Worm (Caenorhabditis elegans) whole organism, young adult: ENCODE measurements around the gene F58E1.13.
"Not testable (repeated sequence)": the region's sequence is repeated elsewhere in the genome, so short reads cannot be mapped to it uniquely, and the experiment has no call there.

Experiments used
- B0019.2 ChIP-seq: fragments of 200-800 bp; sonication (Bioruptor generic); conservative IDR thresholded peaks from 2 replicates; pipeline ENCODE4 v1.3.6; 2022; ENCODE audit warnings: missing genetic modification reagents, missing genetic modification characterization, missing compliant biosample characterization
- B0336.3 ChIP-seq: fragments of 200-800 bp; sonication (Bioruptor generic); IDR thresholded peaks from 2 replicates; pipeline ENCODE4 v1.3.6; 2022; ENCODE audit warnings: missing genetic modification characterization, missing compliant biosample characterization
- D2030.7 ChIP-seq: fragments of 200-800 bp; sonication (Bioruptor generic); IDR thresholded peaks from 2 replicates; pipeline ENCODE4 v1.3.6; 2022; ENCODE audit warnings: missing genetic modification reagents, missing genetic modification characterization, missing compliant biosample characterization
- F33H1.4 ChIP-seq: fragments of 200-800 bp; sonication (Bioruptor generic); IDR thresholded peaks from 2 replicates; pipeline ENCODE4 v1.3.6; 2022; ENCODE audit warnings: missing genetic modification reagents, missing genetic modification characterization, missing compliant biosample characterization
- F49E8.2 ChIP-seq: sonication (generic microtip); optimal IDR thresholded peaks from 3 replicates; lab custom pipeline; 2017; ENCODE audit warnings: missing genetic modification characterization, mild to moderate bottlenecking, missing compliant biosample characterization, antibody characterized with exemption, moderate library complexity; ENCODE audit not compliant: insufficient read depth
- F57A8.1 ChIP-seq: fragments of 200-800 bp; sonication (Bioruptor generic); optimal IDR thresholded peaks from 2 replicates; lab custom pipeline; 2018; ENCODE audit warnings: mild to moderate bottlenecking, missing genetic modification characterization, moderate library complexity, missing compliant biosample characterization
- Y95B8A.8 ChIP-seq: fragments of 200-800 bp; sonication (Bioruptor generic); IDR thresholded peaks from 2 replicates; pipeline ENCODE4 v1.3.6; 2022; ENCODE audit warnings: missing genetic modification reagents, missing genetic modification characterization, missing compliant biosample characterization
- aptf-2 ChIP-seq: fragments of 200-800 bp; sonication (Bioruptor generic); conservative IDR thresholded peaks from 2 replicates; pipeline ENCODE4 v1.3.6; 2022; ENCODE audit warnings: missing genetic modification reagents, missing genetic modification characterization, missing compliant biosample characterization
- attf-3 ChIP-seq: fragments of 200-800 bp; sonication (Bioruptor generic); conservative IDR thresholded peaks from 2 replicates; pipeline ENCODE4 v1.3.6; 2022; ENCODE audit warnings: missing genetic modification reagents, missing genetic modification characterization, missing compliant biosample characterization
- attf-5 ChIP-seq: fragments of 200-800 bp; sonication (Bioruptor generic); optimal IDR thresholded peaks from 2 replicates; lab custom pipeline; 2018; ENCODE audit warnings: mild to moderate bottlenecking, missing genetic modification characterization, missing compliant biosample characterization
- bed-1 ChIP-seq: fragments of 200-800 bp; sonication (Bioruptor generic); IDR thresholded peaks from 2 replicates; pipeline ENCODE4 v1.3.6; 2022; ENCODE audit warnings: missing genetic modification reagents, missing genetic modification characterization, missing compliant biosample characterization
- ceh-27 ChIP-seq: fragments of 200-800 bp; sonication (Bioruptor generic); optimal IDR thresholded peaks from 2 replicates; lab custom pipeline; 2018; ENCODE audit warnings: mild to moderate bottlenecking, missing genetic modification characterization, moderate library complexity, missing compliant biosample characterization
- ceh-58 ChIP-seq: fragments of 200-800 bp; sonication (Bioruptor generic); IDR thresholded peaks from 2 replicates; pipeline ENCODE4 v1.3.6; 2022; ENCODE audit warnings: missing genetic modification characterization, missing compliant biosample characterization
- ceh-91 ChIP-seq: fragments of 200-800 bp; sonication (Bioruptor generic); IDR thresholded peaks from 2 replicates; pipeline ENCODE4 v1.3.6; 2022; ENCODE audit warnings: missing genetic modification reagents, missing genetic modification characterization, missing compliant biosample characterization
- die-1 ChIP-seq: sonication (generic microtip); optimal IDR thresholded peaks from 2 replicates; lab custom pipeline; 2016; ENCODE audit warnings: missing genotype, mild to moderate bottlenecking, missing genetic modification characterization, missing compliant biosample characterization
- dox-1 ChIP-seq: fragments of 200-800 bp; sonication (Bioruptor generic); IDR thresholded peaks from 2 replicates; pipeline ENCODE4 v1.3.6; 2022; ENCODE audit warnings: missing genetic modification reagents, missing genetic modification characterization, missing compliant biosample characterization
- him-1 ChIP-seq: sonication (generic microtip); optimal IDR thresholded peaks from 2 replicates; lab custom pipeline; 2016; ENCODE audit warnings: missing genotype, missing genetic modification reagents, missing genetic modification characterization, missing compliant biosample characterization
- hlh-26 ChIP-seq: fragments of 200-800 bp; sonication (Bioruptor generic); conservative IDR thresholded peaks from 2 replicates; pipeline ENCODE4 v1.3.6; 2022; ENCODE audit warnings: missing genetic modification reagents, missing genetic modification characterization, missing compliant biosample characterization
- hmg-1.2 ChIP-seq: fragments of 200-800 bp; sonication (Bioruptor generic); IDR thresholded peaks from 2 replicates; pipeline ENCODE4 v1.3.6; 2022; ENCODE audit warnings: missing genetic modification reagents, missing genetic modification characterization, missing compliant biosample characterization
- hmg-20 ChIP-seq: fragments of 200-800 bp; sonication (Bioruptor generic); IDR thresholded peaks from 2 replicates; pipeline ENCODE4 v1.3.6; 2022; ENCODE audit warnings: missing genetic modification reagents, missing genetic modification characterization, missing compliant biosample characterization
- let-607 ChIP-seq, 2 experiments: fragments of 200-800 bp in 1 of 2; sonication (Bioruptor generic) in 1 of 2; sonication (generic microtip) in 1 of 2; optimal IDR thresholded peaks; 2 replicates each; lab custom pipeline; 2016 to 2018; ENCODE audit warnings: mild to moderate bottlenecking in 2 of 2, missing compliant biosample characterization in 2 of 2, missing genetic modification characterization in 2 of 2, moderate library complexity in 2 of 2, missing genotype in 1 of 2
- lin-54 ChIP-seq: fragments of 200-800 bp; sonication (Bioruptor generic); optimal IDR thresholded peaks from 2 replicates; lab custom pipeline; 2018; ENCODE audit warnings: mild to moderate bottlenecking, missing genetic modification characterization, missing compliant biosample characterization
- lsl-1 ChIP-seq: fragments of 200-800 bp; sonication (Bioruptor generic); optimal IDR thresholded peaks from 2 replicates; lab custom pipeline; 2018; ENCODE audit warnings: mild to moderate bottlenecking, missing genetic modification characterization, moderate library complexity, missing compliant biosample characterization
- lsy-27 ChIP-seq: sonication (generic microtip); optimal IDR thresholded peaks from 2 replicates; lab custom pipeline; 2017; ENCODE audit warnings: missing genetic modification characterization, mild to moderate bottlenecking, missing compliant biosample characterization, antibody characterized with exemption, missing genotype, borderline replicate concordance; ENCODE audit not compliant: insufficient read depth
- madf-3 ChIP-seq: fragments of 200-800 bp; sonication (Bioruptor generic); IDR thresholded peaks from 2 replicates; pipeline ENCODE4 v1.3.6; 2022; ENCODE audit warnings: missing genetic modification reagents, missing genetic modification characterization, missing compliant biosample characterization
- madf-6 ChIP-seq: fragments of 200-800 bp; sonication (Bioruptor generic); IDR thresholded peaks from 2 replicates; pipeline ENCODE4 v1.3.6; 2022; ENCODE audit warnings: missing genetic modification reagents, missing genetic modification characterization, missing compliant biosample characterization
- madf-8 ChIP-seq: fragments of 200-800 bp; sonication (Bioruptor generic); conservative IDR thresholded peaks from 2 replicates; pipeline ENCODE4 v1.3.6; 2022; ENCODE audit warnings: missing genetic modification reagents, missing genetic modification characterization, missing compliant biosample characterization
- mcd-1 ChIP-seq: fragments of 200-800 bp; sonication (Bioruptor generic); IDR thresholded peaks from 2 replicates; pipeline ENCODE4 v1.3.6; 2022; ENCODE audit warnings: missing genetic modification reagents, missing genetic modification characterization, missing compliant biosample characterization
- mxl-1 ChIP-seq: sonication (generic microtip); optimal IDR thresholded peaks from 2 replicates; lab custom pipeline; 2016; ENCODE audit warnings: missing genetic modification characterization, missing compliant biosample characterization
- nfya-1 ChIP-seq: sonication (generic microtip); optimal IDR thresholded peaks from 2 replicates; lab custom pipeline; 2017; ENCODE audit warnings: antibody characterized with exemption, missing compliant biosample characterization, missing genetic modification characterization, borderline replicate concordance; ENCODE audit not compliant: insufficient read depth
- nhr-80 ChIP-seq: sonication (generic microtip); optimal IDR thresholded peaks from 2 replicates; lab custom pipeline; 2016; ENCODE audit warnings: missing genetic modification characterization, missing compliant biosample characterization
- rcor-1 ChIP-seq: fragments of 200-800 bp; sonication (Bioruptor generic); IDR thresholded peaks from 2 replicates; pipeline ENCODE4 v1.3.6; 2022; ENCODE audit warnings: missing genetic modification reagents, missing genetic modification characterization, missing compliant biosample characterization
- snpc-1.1 ChIP-seq: sonication (generic microtip); optimal IDR thresholded peaks from 2 replicates; lab custom pipeline; 2017; ENCODE audit warnings: missing genetic modification characterization, mild to moderate bottlenecking, missing compliant biosample characterization, antibody characterized with exemption, moderate library complexity, missing genotype, missing genetic modification reagents; ENCODE audit not compliant: insufficient read depth
- snpc-1.3 ChIP-seq: sonication (generic microtip); optimal IDR thresholded peaks from 2 replicates; lab custom pipeline; 2017; ENCODE audit warnings: missing genetic modification characterization, mild to moderate bottlenecking, missing compliant biosample characterization, antibody characterized with exemption, moderate library complexity, missing genotype, missing genetic modification reagents; ENCODE audit not compliant: insufficient read depth
- sptf-2 ChIP-seq: fragments of 200-800 bp; sonication (Bioruptor generic); optimal IDR thresholded peaks from 2 replicates; lab custom pipeline; 2018; ENCODE audit warnings: mild to moderate bottlenecking, missing genetic modification characterization, missing compliant biosample characterization
- ztf-18 ChIP-seq: sonication (generic microtip); optimal IDR thresholded peaks from 2 replicates; lab custom pipeline; 2016; ENCODE audit warnings: missing genotype, mild to moderate bottlenecking, missing genetic modification characterization, missing compliant biosample characterization
- ztf-3 ChIP-seq: fragments of 200-800 bp; sonication (Bioruptor generic); optimal IDR thresholded peaks from 2 replicates; lab custom pipeline; 2018; ENCODE audit warnings: mild to moderate bottlenecking, missing genetic modification characterization, missing compliant biosample characterization

The F58E1.13 gene

DNA sequence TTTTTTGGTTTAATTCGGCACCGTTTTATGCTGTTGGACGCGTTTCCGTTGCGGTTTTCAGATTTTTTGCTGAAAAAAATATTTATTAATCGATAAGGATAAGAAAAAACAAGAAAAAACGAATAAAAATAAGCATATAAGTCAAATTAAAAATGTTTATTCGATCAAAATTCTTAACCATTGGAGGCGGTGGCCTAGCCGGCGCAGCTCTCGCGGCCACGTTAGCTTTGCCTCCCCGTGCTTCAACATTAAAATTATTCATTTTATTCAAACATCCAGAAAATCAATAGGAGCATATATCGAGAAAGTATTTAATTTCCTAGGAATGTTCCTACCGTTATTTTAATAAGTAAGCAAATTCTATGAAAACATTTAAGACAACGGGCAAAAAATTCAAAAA lies 32.8 kb downstream of the F58E1.13 start, which contains the start of gene ZC204.14:
Gene ZC204.14, minus strand, starts transcription at position 69 of the 400 bp plus-strand sequence.
- TF ChIP-seq madf-3 (GFP tag; lab: Robert Waterston, UW) (no peak), hmg-1.2 (GFP tag; lab: Robert Waterston, UW) (peak; percentile 77)
- TF ChIP-seq, all 124 proteins: peak for 1

DNA sequence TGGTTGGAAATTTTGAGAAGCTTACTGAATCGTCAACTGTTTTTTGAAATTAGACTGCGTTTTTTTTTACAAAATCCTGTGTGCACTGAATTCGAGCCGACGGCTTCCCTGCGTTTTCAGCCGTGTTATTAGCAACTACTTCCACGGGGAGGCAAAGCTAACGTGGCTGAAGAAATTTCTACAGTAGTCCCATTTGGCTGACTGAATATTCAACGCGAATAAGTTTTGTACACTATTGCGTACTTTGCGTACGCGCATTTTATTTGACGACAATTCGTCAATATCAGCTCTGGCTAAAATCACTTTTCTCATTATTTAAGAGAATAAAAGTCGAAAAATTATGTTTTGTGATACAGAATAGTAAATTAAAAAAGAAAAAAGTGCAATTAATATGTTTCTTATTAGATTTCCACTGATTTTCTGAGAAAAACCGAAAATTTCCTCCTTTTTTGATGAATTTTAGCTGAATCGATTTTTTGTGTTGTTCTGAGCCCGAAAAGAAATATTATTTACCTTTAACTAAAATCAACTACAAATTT lies 34.3 kb downstream of the F58E1.13 start:
- TF ChIP-seq Y95B8A.8 (GFP tag; lab: Robert Waterston, UW) (0 out of 2 replicates have a peak, but pooled peaks have one; percentile 53), rcor-1 (GFP tag; lab: Robert Waterston, UW) (peak; percentile 63; the same call in 1 of the 2 replicates), attf-3 (GFP tag; lab: Robert Waterston, UW) (peak; percentile 44; the same call in 1 of the 2 replicates), let-607 (tag; optimal IDR thresholded peaks at IDR 0.05; lab: Kevin White, UChicago) (peak in 1 of 2 experiments; percentile 28), aptf-2 (GFP tag; lab: Robert Waterston, UW) (0 out of 2 replicates have a peak, but pooled peaks have one; percentile 58), mcd-1 (peak; percentile 80), madf-8 (peak; percentile 53), madf-6 (GFP tag; lab: Robert Waterston, UW) (peak; percentile 56), lsl-1 (GFP tag; lab: Kevin White, UChicago) (peak; percentile 22), ceh-91 (peak; percentile 62), hmg-1.2 (GFP tag; lab: Robert Waterston, UW) (peak; percentile 91), D2030.7 (GFP tag; lab: Robert Waterston, UW) (peak; percentile 63), dox-1 (GFP tag; lab: Robert Waterston, UW) (peak; percentile 85), F33H1.4 (GFP tag; lab: Robert Waterston, UW) (peak; percentile 30; the same call in 1 of the 2 replicates)

DNA sequence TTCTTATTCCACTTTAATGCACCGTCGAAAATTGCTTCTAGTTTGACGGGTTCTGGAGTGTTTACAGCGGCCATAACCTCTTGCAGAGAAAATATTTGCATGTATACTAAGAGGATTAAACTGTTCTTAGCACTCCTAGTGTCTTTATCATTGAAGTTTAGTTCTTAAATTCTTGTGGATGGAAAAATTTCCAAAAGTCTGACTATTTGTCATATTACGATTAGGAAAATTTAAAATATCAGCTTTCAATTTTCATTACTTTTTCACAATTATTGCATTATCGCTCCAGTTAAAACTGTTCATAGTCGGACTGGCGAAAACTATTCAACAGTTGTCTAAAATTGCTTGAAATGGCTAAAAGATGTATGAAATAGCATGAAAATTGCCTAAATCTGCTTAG lies 34.8 kb downstream of the F58E1.13 start, which contains the start of gene ZC204.13:
Gene ZC204.13, minus strand, starts transcription at position 101 of the 400 bp plus-strand sequence.
- TF ChIP-seq nfya-1; B0336.3 (GFP tag; lab: Robert Waterston, UW); mxl-1: not testable (repeated sequence)
- TF ChIP-seq, all 124 proteins: peak for 0; not testable (repeated sequence) for 124

DNA sequence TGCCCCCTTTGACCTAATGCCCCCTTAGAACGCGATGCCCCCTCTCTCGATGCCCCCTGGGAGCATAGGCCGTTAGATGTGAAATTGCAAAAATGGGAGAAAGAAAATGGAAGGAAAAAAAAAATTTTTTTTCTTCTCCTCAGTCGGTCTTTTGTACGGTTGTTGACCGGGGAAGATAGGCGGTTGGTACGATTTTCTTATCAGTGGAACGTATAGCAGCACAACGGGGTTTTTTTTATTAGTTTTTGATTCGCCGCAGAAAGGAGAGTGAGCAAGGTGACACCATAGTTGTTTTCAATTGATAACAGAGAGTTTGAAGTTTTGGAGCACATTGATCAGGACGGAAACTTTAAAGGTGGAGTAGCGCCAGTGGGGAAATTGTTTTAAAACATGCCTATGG lies 35.9 kb downstream of the F58E1.13 start:
- TF ChIP-seq nhr-80 (tag; lab: Kevin White, UChicago) (peak; percentile 75), dox-1 (GFP tag; lab: Robert Waterston, UW) (peak; percentile 67; the same call in 1 of the 2 replicates)

DNA sequence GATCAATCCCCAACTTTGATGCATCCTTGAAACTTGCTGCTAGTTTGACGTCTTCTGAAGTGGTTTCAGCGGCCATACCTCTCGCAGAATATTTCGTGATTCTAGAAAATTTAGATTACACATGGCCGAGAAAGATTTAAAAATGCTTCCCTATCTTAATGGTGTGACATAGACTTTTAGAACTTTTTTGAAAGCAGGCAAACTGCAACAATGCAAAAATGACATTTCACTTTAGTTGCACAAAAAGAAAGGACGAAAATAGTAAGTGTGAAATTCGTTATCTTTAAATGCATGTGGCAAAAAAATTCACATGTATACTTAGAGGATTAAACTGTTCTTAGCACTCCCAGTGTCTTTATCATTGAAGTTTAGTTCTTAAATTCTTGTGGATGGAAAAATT lies 38.5 kb downstream of the F58E1.13 start, which contains the start of gene ZC204.12:
Gene ZC204.12, minus strand, starts transcription at position 101 of the 400 bp plus-strand sequence.
- TF ChIP-seq ztf-3 (no peak), bed-1 (GFP tag; lab: Robert Waterston, UW) (no peak), lin-54 (GFP tag; lab: Kevin White, UChicago) (no peak), D2030.7 (GFP tag; lab: Robert Waterston, UW) (no peak), lsy-27 (tag; lab: Kevin White, UChicago) (no peak)

DNA sequence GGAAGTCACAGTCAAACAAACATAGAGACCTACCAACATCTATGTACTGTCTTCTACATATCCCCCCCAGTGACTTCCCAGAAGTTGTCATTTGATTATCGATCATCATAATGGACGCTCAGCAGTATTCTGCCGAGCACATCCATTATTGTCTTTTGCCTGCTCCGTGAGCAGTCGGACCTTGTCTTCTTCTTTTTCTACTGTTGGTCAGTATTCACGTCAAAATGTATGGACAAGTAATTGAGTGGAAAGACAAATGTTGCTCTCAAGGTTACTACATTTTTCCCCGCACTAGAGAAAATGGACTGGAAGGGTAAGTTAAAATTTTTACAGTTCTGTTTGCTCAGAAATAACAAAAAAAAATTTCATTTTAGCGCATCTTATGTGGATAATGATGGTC lies 40.8 kb downstream of the F58E1.13 start, which contains the start of gene btb-12:
Gene btb-12, plus strand, starts transcription at position 301 of the 400 bp plus-strand sequence.
- TF ChIP-seq sptf-2 (GFP tag; lab: Kevin White, UChicago) (no peak), him-1 (tag; lab: Kevin White, UChicago) (no peak), hmg-20 (no peak), attf-5 (GFP tag; lab: Kevin White, UChicago) (no peak), ceh-58 (no peak), F49E8.2 (no peak), hlh-26 (GFP tag; lab: Robert Waterston, UW) (no peak), B0019.2 (GFP tag; lab: Robert Waterston, UW) (no peak), F57A8.1 (GFP tag; lab: Kevin White, UChicago) (no peak), attf-3 (GFP tag; lab: Robert Waterston, UW) (no peak), snpc-1.3 (tag; lab: Kevin White, UChicago) (no peak), ceh-27 (no peak), die-1 (tag; lab: Kevin White, UChicago) (no peak), Y95B8A.8 (GFP tag; lab: Robert Waterston, UW) (no peak), ztf-18 (tag; lab: Kevin White, UChicago) (no peak), snpc-1.1 (tag; lab: Kevin White, UChicago) (no peak)
